Worm (Caenorhabditis elegans): ENCODE results near the gene sad-1.

DNA sequence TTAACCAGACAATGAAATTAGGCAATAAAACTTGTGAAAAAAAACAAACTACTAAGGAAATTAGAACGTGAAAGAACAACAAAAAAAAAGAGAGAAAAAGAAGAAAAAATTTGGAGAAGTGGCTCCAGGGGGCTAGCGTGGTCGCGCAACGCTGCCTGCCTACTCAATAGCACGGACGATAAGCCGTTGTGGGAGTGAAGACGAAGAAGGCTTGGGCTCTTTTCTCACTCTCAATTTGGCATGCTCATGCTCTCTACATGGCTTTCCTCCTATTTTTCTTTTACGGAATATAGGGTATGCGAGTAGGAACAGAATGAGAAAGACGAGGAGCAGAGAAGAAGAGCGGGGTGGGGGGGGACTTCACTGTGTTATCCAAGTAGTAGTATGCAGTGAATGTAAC lies 1.8 kb upstream of the sad-1 start:
- TF ChIP-seq tbx-11 (GFP tag; IDR thresholded peaks at IDR 0.05) (no peak), flt-1 (GFP tag; IDR thresholded peaks at IDR 0.05) (no peak), tra-4 (tag; optimal IDR thresholded peaks at IDR 0.05) (no peak), tbx-37 (GFP tag; conservative IDR thresholded peaks at IDR 0.05) (no peak), ama-1 (optimal IDR thresholded peaks at IDR 0.05) (no peak), B0310.2 (tag; optimal IDR thresholded peaks at IDR 0.05) (no peak), ets-7 (tag; optimal IDR thresholded peaks at IDR 0.05) (no peak), F13C5.2 (tag; optimal IDR thresholded peaks at IDR 0.05) (peak; percentile 39), hmg-4 (GFP tag; optimal IDR thresholded peaks at IDR 0.05) (peak; percentile 34), pes-1 (GFP tag; IDR thresholded peaks at IDR 0.05) (no peak)
